Worm (Caenorhabditis elegans): ENCODE data around the gene Y39A1A.21.

- TF ChIP-seq hmg-4 (GFP tag; optimal IDR thresholded peaks at IDR 0.05) (no peak), hnd-1 (tag; optimal IDR thresholded peaks at IDR 0.05) (no peak), scrt-1 (GFP tag; IDR thresholded peaks at IDR 0.05) (no peak), tra-4 (tag; optimal IDR thresholded peaks at IDR 0.05) (no peak), ama-1 (optimal IDR thresholded peaks at IDR 0.05) (no peak), pes-1 (GFP tag; IDR thresholded peaks at IDR 0.05) (no peak), aly-1 (tag; optimal IDR thresholded peaks at IDR 0.05) (no peak), F13C5.2 (tag; optimal IDR thresholded peaks at IDR 0.05) (no peak), flt-1 (GFP tag; IDR thresholded peaks at IDR 0.05) (no peak)
Observed at ce11 chrIII:10755480-10756066, 48.8 kb upstream of the Y39A1A.21 start, which contains the start of gene hpl-2.

Data from whole organism, early embryonic.